Worm (Caenorhabditis elegans): ENCODE measurements around the gene Y66D12A.7.

Gene Y66D12A.7

DNA sequence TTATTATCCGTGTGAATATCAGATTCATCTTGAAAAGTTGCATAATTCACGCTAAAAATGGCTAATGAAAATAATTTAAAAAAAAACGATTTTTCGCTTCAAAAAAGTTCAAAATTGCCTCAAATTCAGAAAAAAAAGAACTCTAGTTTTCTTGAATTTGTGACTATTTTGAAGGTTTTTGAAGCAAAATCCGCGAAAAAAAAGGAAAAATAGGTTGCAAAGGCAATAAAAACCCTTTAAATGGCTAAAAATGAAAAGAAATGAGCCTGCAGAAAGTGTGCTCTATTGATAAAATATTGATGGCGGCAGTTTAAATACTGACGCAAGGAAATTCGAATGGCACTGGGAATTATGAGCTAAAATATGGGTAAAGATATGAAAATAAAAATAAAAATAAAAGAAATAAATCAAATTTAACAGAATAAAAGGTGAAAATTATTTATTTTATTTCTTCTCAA, at the start of gene Y66D12A.7:
Gene Y66D12A.7, minus strand, starts transcription at position 51 of the 458 bp plus-strand sequence.
- TF ChIP-seq ceh-36 (tag; optimal IDR thresholded peaks at IDR 0.05) (no peak), F13C5.2 (tag; optimal IDR thresholded peaks at IDR 0.05) (no peak), ceh-13 (GFP tag; optimal IDR thresholded peaks at IDR 0.05) (no peak), hmbx-1 (tag; optimal IDR thresholded peaks at IDR 0.05) (no peak), hnd-1 (tag; optimal IDR thresholded peaks at IDR 0.05) (no peak), ets-7 (tag; optimal IDR thresholded peaks at IDR 0.05) (no peak), tbx-37 (GFP tag; conservative IDR thresholded peaks at IDR 0.05) (no peak), sea-1 (GFP tag; conservative IDR thresholded peaks at IDR 0.05) (no peak), tbx-11 (GFP tag; IDR thresholded peaks at IDR 0.05) (no peak), tra-4 (tag; optimal IDR thresholded peaks at IDR 0.05) (no peak), hmg-4 (GFP tag; optimal IDR thresholded peaks at IDR 0.05) (no peak), ama-1 (optimal IDR thresholded peaks at IDR 0.05) (no peak), scrt-1 (GFP tag; IDR thresholded peaks at IDR 0.05) (no peak), pes-1 (GFP tag; IDR thresholded peaks at IDR 0.05) (no peak), aly-1 (tag; optimal IDR thresholded peaks at IDR 0.05) (no peak), B0310.2 (tag; optimal IDR thresholded peaks at IDR 0.05) (no peak), flt-1 (GFP tag; IDR thresholded peaks at IDR 0.05) (no peak)

DNA sequence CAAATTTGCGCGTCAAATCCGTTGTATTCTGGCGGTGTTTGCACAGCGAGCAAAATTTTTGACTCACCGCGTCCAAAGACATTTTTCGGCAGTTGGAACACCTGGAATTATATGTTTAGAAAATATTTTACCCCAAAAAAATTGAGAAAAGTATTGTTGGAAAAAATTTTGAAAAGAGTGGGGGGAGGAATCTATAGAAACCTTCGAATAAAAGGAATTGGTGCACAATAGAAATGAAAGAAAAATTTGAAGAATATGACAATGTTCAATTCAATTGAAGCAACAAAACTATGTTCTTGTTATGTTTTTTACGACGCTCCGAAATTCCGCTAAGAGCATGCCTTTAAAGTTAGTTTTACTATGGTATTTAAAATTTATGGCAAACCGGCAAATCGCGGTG, 49.1 kb upstream of the Y66D12A.7 start, which contains the start of gene Y66A7A.7:
Gene Y66A7A.7, minus strand, starts transcription at position 101 of the 400 bp plus-strand sequence.
- TF ChIP-seq tbx-37 (GFP tag; conservative IDR thresholded peaks at IDR 0.05) (no peak), hnd-1 (tag; optimal IDR thresholded peaks at IDR 0.05) (no peak), hmg-4 (GFP tag; optimal IDR thresholded peaks at IDR 0.05) (no peak), ceh-13 (GFP tag; optimal IDR thresholded peaks at IDR 0.05) (no peak), flt-1 (GFP tag; IDR thresholded peaks at IDR 0.05) (no peak), ceh-36 (tag; optimal IDR thresholded peaks at IDR 0.05) (no peak), hmbx-1 (tag; optimal IDR thresholded peaks at IDR 0.05) (no peak), B0310.2 (tag; optimal IDR thresholded peaks at IDR 0.05) (no peak), pes-1 (GFP tag; IDR thresholded peaks at IDR 0.05) (no peak), sea-1 (GFP tag; conservative IDR thresholded peaks at IDR 0.05) (no peak), ets-7 (tag; optimal IDR thresholded peaks at IDR 0.05) (no peak), scrt-1 (GFP tag; IDR thresholded peaks at IDR 0.05) (no peak), tbx-11 (GFP tag; IDR thresholded peaks at IDR 0.05) (no peak), tra-4 (tag; optimal IDR thresholded peaks at IDR 0.05) (no peak), ama-1 (optimal IDR thresholded peaks at IDR 0.05) (no peak), aly-1 (tag; optimal IDR thresholded peaks at IDR 0.05) (no peak), F13C5.2 (tag; optimal IDR thresholded peaks at IDR 0.05) (no peak)

DNA sequence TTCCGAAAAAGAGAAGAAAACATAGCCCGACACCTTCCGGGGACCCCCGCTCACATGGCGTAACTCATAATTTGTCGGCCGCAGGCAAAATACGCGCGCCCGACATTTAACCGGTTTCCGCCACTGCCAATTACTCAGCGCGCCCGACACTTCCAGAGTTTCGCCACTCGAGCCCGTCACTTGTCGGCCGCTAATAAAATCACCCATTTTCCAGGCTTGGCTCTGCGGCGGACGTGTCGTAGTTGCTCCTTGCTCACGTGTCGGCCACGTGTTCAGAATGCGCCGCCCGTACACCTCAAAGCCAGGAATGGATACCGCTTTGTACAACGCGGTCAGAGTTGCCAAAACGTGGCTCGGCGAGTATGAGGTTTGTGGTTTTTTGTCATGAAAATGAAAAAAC, 47.4 kb upstream of the Y66D12A.7 start:
- TF ChIP-seq ama-1 (optimal IDR thresholded peaks at IDR 0.05) (no peak), hmg-4 (GFP tag; optimal IDR thresholded peaks at IDR 0.05) (no peak)

DNA sequence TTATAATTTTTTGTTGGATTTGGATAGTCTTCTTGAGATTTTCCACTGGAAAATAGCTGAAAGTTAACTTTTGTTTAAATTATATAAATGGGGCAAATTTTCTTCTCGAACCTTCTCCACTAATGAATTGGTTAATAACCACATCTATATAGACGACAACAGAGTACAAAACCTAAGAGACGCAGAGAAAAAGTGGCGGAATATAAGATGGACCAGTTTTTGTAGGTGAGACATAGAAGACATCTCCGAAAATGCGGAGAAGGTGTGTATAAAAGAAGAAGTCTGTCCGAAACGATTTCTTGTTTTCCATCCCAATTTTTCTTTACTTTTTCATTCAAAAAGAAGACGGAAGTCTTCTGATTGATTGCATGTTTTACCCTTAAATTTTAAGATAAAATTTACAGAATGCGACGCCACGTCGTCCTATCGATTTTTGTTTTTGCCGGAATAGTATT, 44.6 kb upstream of the Y66D12A.7 start, which contains the start of gene gly-8:
Gene gly-8, plus strand, starts transcription at position 405 of the 455 bp plus-strand sequence.
- no peak for TF ChIP-seq ceh-36 (tag; optimal IDR thresholded peaks at IDR 0.05)
- no peak for TF ChIP-seq pes-1 (GFP tag; IDR thresholded peaks at IDR 0.05)
- no peak for TF ChIP-seq ama-1 (optimal IDR thresholded peaks at IDR 0.05)

DNA sequence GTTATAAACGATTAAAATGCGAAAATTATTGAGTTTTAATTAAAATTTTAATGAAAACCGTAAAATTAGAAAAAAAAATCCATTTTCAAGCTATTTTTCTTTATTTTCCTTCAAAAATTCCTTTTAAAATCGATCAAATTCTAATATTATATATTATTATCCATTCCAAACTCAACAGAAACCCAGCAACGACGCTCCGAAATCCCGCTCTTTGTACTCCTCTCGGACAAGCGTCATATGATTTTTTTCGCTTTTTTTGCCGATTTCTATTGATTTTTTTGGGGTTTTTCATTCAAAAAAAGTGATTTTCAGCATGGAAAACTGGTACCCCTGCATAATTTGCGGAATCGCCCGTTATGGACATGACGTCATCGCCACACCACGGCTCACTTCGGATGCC, 36.2 kb upstream of the Y66D12A.7 start, which contains the start of gene ceh-91:
Gene ceh-91, plus strand, starts transcription at position 301 of the 400 bp plus-strand sequence.
- TF ChIP-seq ets-7 (tag; optimal IDR thresholded peaks at IDR 0.05) (no peak), flt-1 (GFP tag; IDR thresholded peaks at IDR 0.05) (no peak), F13C5.2 (tag; optimal IDR thresholded peaks at IDR 0.05) (no peak), tra-4 (tag; optimal IDR thresholded peaks at IDR 0.05) (no peak), ama-1 (optimal IDR thresholded peaks at IDR 0.05) (no peak), tbx-11 (GFP tag; IDR thresholded peaks at IDR 0.05) (no peak), scrt-1 (GFP tag; IDR thresholded peaks at IDR 0.05) (no peak), ceh-36 (tag; optimal IDR thresholded peaks at IDR 0.05) (no peak), pes-1 (GFP tag; IDR thresholded peaks at IDR 0.05) (no peak), tbx-37 (GFP tag; conservative IDR thresholded peaks at IDR 0.05) (no peak)

DNA sequence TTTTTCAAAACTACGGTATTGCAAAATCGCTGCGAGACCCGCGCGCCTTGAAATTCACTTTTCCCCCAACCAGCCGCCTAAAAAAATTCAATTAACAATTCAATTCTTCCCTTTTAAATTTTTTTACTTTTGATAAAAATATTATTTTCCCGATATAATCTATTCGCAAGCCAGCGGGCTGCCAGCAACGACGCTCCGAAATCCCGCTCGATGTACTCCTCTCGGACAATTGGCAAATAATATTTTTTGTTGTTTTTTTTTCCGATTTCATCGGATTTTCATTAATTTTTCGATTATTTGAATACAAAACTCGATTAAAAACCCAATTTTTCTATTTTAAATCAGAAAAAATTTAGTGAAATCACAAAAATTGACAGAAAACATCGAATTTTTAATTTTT, 35.5 kb upstream of the Y66D12A.7 start:
- TF ChIP-seq hnd-1 (tag; optimal IDR thresholded peaks at IDR 0.05) (no peak), hmbx-1 (tag; optimal IDR thresholded peaks at IDR 0.05) (no peak), aly-1 (tag; optimal IDR thresholded peaks at IDR 0.05) (no peak), F13C5.2 (tag; optimal IDR thresholded peaks at IDR 0.05) (no peak), flt-1 (GFP tag; IDR thresholded peaks at IDR 0.05) (no peak), tbx-37 (GFP tag; conservative IDR thresholded peaks at IDR 0.05) (no peak), ceh-36 (tag; optimal IDR thresholded peaks at IDR 0.05) (no peak), tra-4 (tag; optimal IDR thresholded peaks at IDR 0.05) (no peak), tbx-11 (GFP tag; IDR thresholded peaks at IDR 0.05) (no peak), scrt-1 (GFP tag; IDR thresholded peaks at IDR 0.05) (no peak)

DNA sequence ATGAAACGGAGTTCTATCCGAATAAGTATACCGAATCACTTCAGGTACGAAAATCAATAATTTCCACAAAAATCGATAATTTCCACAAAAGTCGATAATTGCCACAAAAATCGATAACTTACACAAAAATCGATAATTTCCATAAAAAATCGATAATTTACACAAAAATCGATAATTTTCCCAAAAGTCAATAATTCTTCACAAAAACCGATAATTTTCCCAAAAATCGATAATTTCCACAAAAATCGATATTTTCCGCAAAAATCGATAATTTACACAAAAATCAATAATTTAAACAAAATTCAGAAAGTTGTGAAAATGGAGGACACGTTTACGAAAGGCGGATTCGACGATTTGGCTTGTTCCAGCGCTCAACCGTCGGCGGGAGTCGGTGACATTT, 34.6 kb upstream of the Y66D12A.7 start:
- TF ChIP-seq B0310.2 (tag; optimal IDR thresholded peaks at IDR 0.05) (no peak), tbx-37 (GFP tag; conservative IDR thresholded peaks at IDR 0.05) (no peak), ceh-13 (GFP tag; optimal IDR thresholded peaks at IDR 0.05) (no peak), hnd-1 (tag; optimal IDR thresholded peaks at IDR 0.05) (no peak), aly-1 (tag; optimal IDR thresholded peaks at IDR 0.05) (no peak), pes-1 (GFP tag; IDR thresholded peaks at IDR 0.05) (no peak), tra-4 (tag; optimal IDR thresholded peaks at IDR 0.05) (no peak), hmbx-1 (tag; optimal IDR thresholded peaks at IDR 0.05) (no peak)

DNA sequence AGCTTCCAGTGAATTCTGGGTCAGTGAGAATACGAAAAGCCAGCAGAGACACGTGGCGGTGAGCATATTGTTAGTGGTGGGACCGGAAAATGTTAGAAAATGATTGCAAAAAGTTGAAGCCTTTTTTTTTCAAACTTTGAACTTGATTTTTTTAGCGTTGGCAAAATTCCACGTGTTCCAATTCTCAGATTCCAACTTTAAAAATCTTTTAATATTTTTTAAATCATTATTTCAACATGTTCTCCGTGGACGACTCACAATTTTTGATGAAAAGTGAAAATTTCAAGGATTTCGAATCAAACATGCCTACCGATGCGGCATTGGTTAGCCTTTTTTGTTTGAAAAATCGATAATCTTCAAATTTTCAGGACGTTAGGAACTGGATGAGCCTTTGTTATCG, 32.1 kb upstream of the Y66D12A.7 start, which contains the start of the genes Y66A7A.9 and Y66A7A.4:
Gene Y66A7A.9, minus strand, starts transcription at position 101 of the 400 bp plus-strand sequence.
Gene Y66A7A.4, plus strand, starts transcription at position 237 of the 400 bp plus-strand sequence.
- TF ChIP-seq ceh-36 (tag; optimal IDR thresholded peaks at IDR 0.05) (no peak), hnd-1 (tag; optimal IDR thresholded peaks at IDR 0.05) (no peak)
